Worm (Caenorhabditis elegans): Measurements from ENCODE around the gene T05B4.10.

- TF ChIP-seq ceh-16 (tag; optimal IDR thresholded peaks at IDR 0.05) (no peak), aly-2 (tag; optimal IDR thresholded peaks at IDR 0.05) (no peak)
These were observed 9.1 kb upstream of the T05B4.10 start, which contains the start of gene phat-4 for ce11 chrV:4129604-4130003.
